Fruit fly (Drosophila melanogaster) whole organism, embryonic: ENCODE data around the gene Rh5.

Experiments
- CG10565 ChIP-seq: fragments of 200-800 bp; sonication (Bioruptor generic); optimal IDR thresholded peaks from 3 replicates; lab custom pipeline; 2016; ENCODE audit warnings: missing biosample characterization, mild to moderate bottlenecking, missing genetic modification characterization
- CG11456 ChIP-seq: fragments of 200-800 bp; sonication (Bioruptor generic); IDR thresholded peaks from 3 replicates; pipeline ENCODE4 v1.3.6; 2022; ENCODE audit warnings: missing biosample characterization, missing genetic modification characterization
- CG12236 ChIP-seq: fragments of 200-800 bp; sonication (Bioruptor generic); optimal IDR thresholded peaks from 2 replicates; lab custom pipeline; 2016; ENCODE audit warnings: missing biosample characterization, missing genetic modification characterization
- CG17328 ChIP-seq: fragments of 200-800 bp; sonication (Bioruptor generic); IDR thresholded peaks from 2 replicates; pipeline ENCODE4 v1.3.6; 2022; ENCODE audit warnings: missing biosample characterization, missing genetic modification characterization
- CG3281 ChIP-seq: fragments of 200-800 bp; sonication (Bioruptor generic); optimal IDR thresholded peaks from 3 replicates; lab custom pipeline; 2017; ENCODE audit warnings: missing biosample characterization, mild to moderate bottlenecking, missing genetic modification characterization
- CG3838 ChIP-seq: fragments of 200-800 bp; sonication (Bioruptor generic); optimal IDR thresholded peaks from 3 replicates; lab custom pipeline; 2016; ENCODE audit warnings: missing biosample characterization, missing genetic modification characterization
- CG8290 ChIP-seq, 3 experiments: fragments of 200-800 bp; sonication (Bioruptor generic); optimal IDR thresholded peaks; 2 replicates each; lab custom pipeline; 2016 to 2019; ENCODE audit warnings: missing biosample characterization in 3 of 3, missing genetic modification characterization in 3 of 3, mild to moderate bottlenecking in 2 of 3, moderate library complexity in 1 of 3
- CG9609 ChIP-seq: fragments of 200-800 bp; sonication (Bioruptor generic); optimal IDR thresholded peaks from 3 replicates; lab custom pipeline; 2016; ENCODE audit warnings: missing biosample characterization, missing genetic modification characterization
- D19B ChIP-seq: fragments of 200-800 bp; sonication (Bioruptor generic); optimal IDR thresholded peaks from 2 replicates; lab custom pipeline; 2017; ENCODE audit warnings: missing biosample characterization, mild to moderate bottlenecking, missing genetic modification characterization
- Deaf1 ChIP-seq: fragments of 200-800 bp; optimal IDR thresholded peaks from 3 replicates; lab custom pipeline; 2019; ENCODE audit warnings: missing biosample characterization, mild to moderate bottlenecking, missing genetic modification characterization, moderate library complexity
- Eip74EF ChIP-seq, 2 experiments: fragments of 200-800 bp in 1 of 2; fragments of >200 bp in 1 of 2; sonication (Bioruptor generic) in 1 of 2; optimal IDR thresholded peaks; 2 replicates each; lab custom pipeline; 2017 to 2019; ENCODE audit warnings: missing biosample characterization in 2 of 2, missing genetic modification characterization in 2 of 2, mild to moderate bottlenecking in 1 of 2, moderate library complexity in 1 of 2
- Ets65A ChIP-seq: fragments of 200-800 bp; sonication (Bioruptor generic); peaks from one replicate; lab custom pipeline; 2016; ENCODE audit warnings: missing biosample characterization, missing genetic modification characterization
- GATAe ChIP-seq: fragments of 200-800 bp; sonication (Bioruptor generic); conservative IDR thresholded peaks from 2 replicates; pipeline ENCODE4 v1.3.6; 2022; ENCODE audit warnings: missing biosample characterization, missing genetic modification characterization
- Hr78 ChIP-seq, 2 experiments: fragments of 200-800 bp in 1 of 2; fragments of >200 bp in 1 of 2; sonication (Bioruptor generic) in 1 of 2; optimal IDR thresholded peaks; 2 replicates each; lab custom pipeline; 2017 to 2019; ENCODE audit warnings: missing biosample characterization in 2 of 2, missing genetic modification characterization in 2 of 2, mild to moderate bottlenecking in 1 of 2, moderate library complexity in 1 of 2
- Jarid2 ChIP-seq: fragments of 200-800 bp; sonication (Bioruptor generic); optimal IDR thresholded peaks from 3 replicates; lab custom pipeline; 2017; ENCODE audit warnings: mild to moderate bottlenecking, missing biosample characterization, missing genetic modification reagents, missing genetic modification characterization
- Med ChIP-seq: fragments of 200-800 bp; sonication (Bioruptor generic); peaks from one replicate; lab custom pipeline; 2016; ENCODE audit warnings: missing biosample characterization, missing genetic modification characterization, mild to moderate bottlenecking, inconsistent platforms, moderate library complexity
- Neu2 ChIP-seq: fragments of 200-800 bp; sonication (Bioruptor generic); optimal IDR thresholded peaks from 3 replicates; lab custom pipeline; 2016; ENCODE audit warnings: missing biosample characterization, missing genetic modification characterization, borderline replicate concordance
- Optix ChIP-seq: fragments of 200-800 bp; sonication (Bioruptor generic); IDR thresholded peaks from 3 replicates; pipeline ENCODE4 v1.3.6; 2022; ENCODE audit warnings: missing biosample characterization, missing genetic modification characterization
- Pdp1 ChIP-seq, 2 experiments: fragments of 200-800 bp; sonication (Bioruptor generic); optimal IDR thresholded peaks; 3 replicates each; lab custom pipeline; 2016; ENCODE audit warnings: missing biosample characterization in 2 of 2, missing genetic modification characterization in 2 of 2, mild to moderate bottlenecking in 1 of 2, moderate library complexity in 1 of 2
- Sry-β ChIP-seq: fragments of 200-800 bp; sonication (Bioruptor generic); optimal IDR thresholded peaks from 2 replicates; lab custom pipeline; 2018; ENCODE audit warnings: missing biosample characterization, mild to moderate bottlenecking, missing genetic modification characterization, moderate library complexity
- ara ChIP-seq: fragments of 200-800 bp; sonication (Bioruptor generic); IDR thresholded peaks from 2 replicates; pipeline ENCODE4 v1.3.6; 2022; ENCODE audit warnings: missing biosample characterization, missing genetic modification characterization
- chinmo ChIP-seq: fragments of 200-800 bp; sonication (Bioruptor generic); IDR thresholded peaks from 4 replicates; pipeline ENCODE4 v1.3.6; 2022; ENCODE audit warnings: missing biosample characterization, missing genetic modification characterization; ENCODE audit not compliant: partially characterized antibody
- crol ChIP-seq: fragments of 200-800 bp; sonication (Bioruptor generic); IDR thresholded peaks from 2 replicates; pipeline ENCODE4 v1.3.6; 2022; ENCODE audit warnings: missing biosample characterization, missing genetic modification characterization
- dpn ChIP-seq, 2 experiments: fragments of 200-800 bp; sonication (Bioruptor generic); optimal IDR thresholded peaks; 3 replicates each; lab custom pipeline; 2016; ENCODE audit warnings: missing biosample characterization in 2 of 2, missing genetic modification characterization in 2 of 2
- exex ChIP-seq: fragments of 200-800 bp; sonication (Bioruptor generic); optimal IDR thresholded peaks from 4 replicates; lab custom pipeline; 2018; ENCODE audit warnings: missing biosample characterization, mild to moderate bottlenecking, missing genetic modification characterization, moderate library complexity
- kay ChIP-seq: fragments of 200-800 bp; sonication (Bioruptor generic); optimal IDR thresholded peaks from 2 replicates; lab custom pipeline; 2016; ENCODE audit warnings: missing biosample characterization, missing genetic modification characterization
- kni ChIP-seq: fragments of 200-800 bp; sonication (Bioruptor generic); optimal IDR thresholded peaks from 3 replicates; lab custom pipeline; 2017; ENCODE audit warnings: mild to moderate bottlenecking, missing biosample characterization, missing genetic modification reagents, missing genetic modification characterization
- mam ChIP-seq: fragments of 200-800 bp; sonication (Bioruptor generic); optimal IDR thresholded peaks from 3 replicates; lab custom pipeline; 2016; ENCODE audit warnings: missing biosample characterization, missing genetic modification characterization
- pan ChIP-seq, 4 experiments: fragments of >200 bp in 3 of 4; fragments of 200-800 bp in 1 of 4; sonication (Bioruptor generic) in 1 of 4; optimal IDR thresholded peaks in 3 of 4; IDR thresholded peaks in 1 of 4; 2 replicates each; pipeline versions ENCODE4 v1.3.6 to Lab custom; 2017 to 2022; ENCODE audit warnings: missing biosample characterization in 2 of 4, missing genetic modification characterization in 2 of 4, mixed read lengths in 1 of 4
- sd ChIP-seq: fragments of 200-800 bp; sonication (Bioruptor generic); optimal IDR thresholded peaks from 3 replicates; lab custom pipeline; 2018; ENCODE audit warnings: missing biosample characterization, mild to moderate bottlenecking, missing genetic modification characterization, moderate library complexity
- sens ChIP-seq: fragments of 200-800 bp; sonication (Bioruptor generic); peaks from one replicate; lab custom pipeline; 2016; ENCODE audit warnings: missing biosample characterization, missing genetic modification characterization
- sisA ChIP-seq: fragments of 200-800 bp; sonication (Bioruptor generic); IDR thresholded peaks from 2 replicates; pipeline ENCODE4 v1.3.6; 2022; ENCODE audit warnings: missing biosample characterization, missing genetic modification characterization
- sug ChIP-seq: fragments of 200-800 bp; optimal IDR thresholded peaks from 2 replicates; lab custom pipeline; 2019; ENCODE audit warnings: missing biosample characterization, mild to moderate bottlenecking, missing genetic modification characterization, moderate library complexity
- vnd ChIP-seq: fragments of 200-800 bp; sonication (Bioruptor generic); IDR thresholded peaks from 3 replicates; pipeline ENCODE4 v1.3.6; 2022; ENCODE audit warnings: missing biosample characterization, missing genetic modification characterization; ENCODE audit not compliant: partially characterized antibody

Rh5 gene

DNA sequence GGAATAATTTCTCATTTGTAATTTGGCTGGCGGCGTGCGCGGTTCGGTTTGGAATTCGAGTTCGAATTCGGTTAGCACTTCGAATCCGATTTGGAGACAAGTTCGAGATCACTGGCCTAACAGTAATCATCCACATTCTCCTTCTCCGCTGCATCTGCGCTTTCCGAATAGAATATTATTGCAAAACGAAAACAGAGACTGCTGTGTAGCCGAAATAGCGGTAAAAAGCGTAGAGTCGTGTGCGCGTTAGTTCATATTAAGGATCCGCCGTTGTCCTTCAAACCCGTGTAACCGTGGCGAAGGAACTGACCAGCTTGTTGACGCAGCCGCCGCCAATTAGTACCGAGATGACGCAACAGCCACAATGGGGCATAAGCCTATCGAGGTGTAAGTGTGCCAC lies 19.5 kb downstream of the Rh5 start, which contains the start of gene dmGlut:
dmGlut (plus strand) TSS at position 4 of the 400 bp plus-strand sequence.
- TF ChIP-seq Med (GFP tag; lab: Kevin White, UChicago): peak; percentile 42
- 0 out of 2 replicates have a peak, but pooled peaks have one; percentile 5 for TF ChIP-seq ara (GFP tag; lab: Robert Waterston, UW)
- TF ChIP-seq Jarid2 (GFP tag; lab: Kevin White, UChicago): peak; percentile 23
- TF ChIP-seq Optix (GFP tag; lab: Robert Waterston, UW): 0 out of 3 replicates have a peak, but pooled peaks have one; percentile 19
- TF ChIP-seq Ets65A: peak; percentile 64
- TF ChIP-seq Hr78 (GFP tag; optimal IDR thresholded peaks at IDR 0.05; lab: Kevin White, UChicago): no peak
- TF ChIP-seq Deaf1 (tag; lab: Kevin White, UChicago): no peak
- TF ChIP-seq Sry-β (GFP tag; lab: Kevin White, UChicago): no peak
- TF ChIP-seq, all 482 proteins: peak for 5

dm6 chr2L:12028102-12028501 lies 20.1 kb downstream of the Rh5 start:
- TF ChIP-seq kni (GFP tag; lab: Kevin White, UChicago) (peak; percentile 51), CG10565 (GFP tag; lab: Kevin White, UChicago) (no peak), chinmo (0 out of 4 replicates have a peak, but pooled peaks have one; percentile 34), kay (GFP tag; lab: Kevin White, UChicago) (no peak), sd (tag; lab: Kevin White, UChicago) (peak; percentile 50), CG11456 (0 out of 3 replicates have a peak, but pooled peaks have one; percentile 21), sisA (GFP tag; lab: Robert Waterston, UW) (no peak), sens (GFP tag; lab: Kevin White, UChicago) (peak; percentile 24), Med (GFP tag; lab: Kevin White, UChicago) (peak; percentile 63), D19B (GFP tag; lab: Kevin White, UChicago) (peak; percentile 46)

dm6 chr2L:12028808-12029207 lies 20.9 kb downstream of the Rh5 start:
- TF ChIP-seq sug (tag; lab: Kevin White, UChicago) (peak; percentile 43), CG12236 (GFP tag; lab: Kevin White, UChicago) (no peak), CG9609 (no peak), GATAe (no peak), CG3838 (no peak), CG3281 (no peak), dpn (GFP tag; optimal IDR thresholded peaks at IDR 0.05; lab: Kevin White, UChicago) (no peak), mam (no peak), exex (tag; lab: Kevin White, UChicago) (peak; percentile 69), vnd (no peak), CG8290 (GFP tag; optimal IDR thresholded peaks at IDR 0.05; lab: Kevin White, UChicago) (no peak), CG8290 (tag; optimal IDR thresholded peaks at IDR 0.05; lab: Kevin White, UChicago) (peak in 1 of 2 experiments; percentile 14), CG17328 (no peak), pan (optimal IDR thresholded peaks at IDR 0.05; lab: Kevin White, UChicago) (no peak), pan (GFP tag; optimal IDR thresholded peaks at IDR 0.05 in 1 of 2, IDR thresholded peaks at IDR 0.05 in 1 of 2) (no peak), Neu2 (peak; percentile 30), Pdp1 (GFP tag; optimal IDR thresholded peaks at IDR 0.05; lab: Kevin White, UChicago) (peak in 1 of 2 experiments; percentile 43), crol (GFP tag; lab: Robert Waterston, UW) (0 out of 2 replicates have a peak, but pooled peaks have one; percentile 22), Eip74EF (GFP tag; optimal IDR thresholded peaks at IDR 0.05; lab: Kevin White, UChicago) (peak in 1 of 2 experiments; percentile 69)
- TF ChIP-seq, all 482 proteins: peak for 7
